Worm (Caenorhabditis elegans) whole organism, L4 larva: ENCODE data around the gene rsr-2.

Experiments used
- F10B5.3 ChIP-seq: sonication (generic microtip); optimal IDR thresholded peaks from 2 replicates; lab custom pipeline; 2016; ENCODE audit warnings: mild to moderate bottlenecking, missing genetic modification characterization, missing compliant biosample characterization
- ama-1 ChIP-seq: fragments of 150-350 bp; optimal IDR thresholded peaks from 2 replicates; lab custom pipeline; 2014; ENCODE audit warnings: inconsistent platforms, mixed read lengths
- dmd-6 ChIP-seq: fragments of 200-800 bp; sonication (Bioruptor generic); IDR thresholded peaks from 2 replicates; pipeline ENCODE4 v1.3.6; 2022; ENCODE audit warnings: missing genetic modification reagents, missing genetic modification characterization, missing compliant biosample characterization
- dmd-9 ChIP-seq: fragments of 200-800 bp; sonication (Bioruptor generic); IDR thresholded peaks from 2 replicates; pipeline ENCODE4 v1.3.6; 2022; ENCODE audit warnings: missing genetic modification reagents, missing genetic modification characterization, missing compliant biosample characterization
- dpl-1 ChIP-seq: fragments of 150-350 bp; optimal IDR thresholded peaks from 2 replicates; lab custom pipeline; 2014; ENCODE audit warnings: missing biosample characterization, missing genetic modification reagents, missing genetic modification characterization
- egl-43 ChIP-seq: fragments of 200-800 bp; sonication (Bioruptor generic); IDR thresholded peaks from 2 replicates; pipeline ENCODE4 v1.3.6; 2022; ENCODE audit warnings: missing genetic modification reagents, missing genetic modification characterization, missing compliant biosample characterization
- jun-1 ChIP-seq: fragments of 150-350 bp; optimal IDR thresholded peaks from 2 replicates; lab custom pipeline; 2014; ENCODE audit warnings: missing biosample characterization, missing genetic modification reagents, missing genetic modification characterization
- lin-13 ChIP-seq: fragments of 150-350 bp; optimal IDR thresholded peaks from 2 replicates; lab custom pipeline; 2014; ENCODE audit warnings: missing biosample characterization, missing genetic modification reagents, missing genetic modification characterization
- mxl-2 ChIP-seq: fragments of 200-800 bp; sonication (Bioruptor generic); conservative IDR thresholded peaks from 2 replicates; pipeline ENCODE4 v1.3.6; 2022; ENCODE audit warnings: missing genetic modification reagents, missing genetic modification characterization, missing compliant biosample characterization
- saeg-2 ChIP-seq: fragments of 200-800 bp; sonication (Bioruptor generic); IDR thresholded peaks from 2 replicates; pipeline ENCODE4 v1.3.6; 2022; ENCODE audit warnings: missing genetic modification reagents, missing genetic modification characterization, missing compliant biosample characterization
- snpc-4 ChIP-seq: fragments of 150-350 bp; optimal IDR thresholded peaks from 2 replicates; lab custom pipeline; 2014; ENCODE audit warnings: missing biosample characterization, missing genetic modification characterization
- zip-11 ChIP-seq: fragments of 200-800 bp; sonication (Bioruptor generic); IDR thresholded peaks from 2 replicates; pipeline ENCODE4 v1.3.6; 2022; ENCODE audit warnings: missing genetic modification characterization, missing compliant biosample characterization

ce11 chrII:12262567-12262966 is 37.4 kb downstream of the rsr-2 start:
- TF ChIP-seq egl-43, result no peak
- TF ChIP-seq lin-13, result no peak
- no peak for TF ChIP-seq F10B5.3 (tag; lab: Kevin White, UChicago)
- TF ChIP-seq zip-11, result no peak
- TF ChIP-seq ama-1 (lab: Kevin White, UChicago), result no peak
- TF ChIP-seq dpl-1 (GFP tag; lab: Kevin White, UChicago), result no peak
- TF ChIP-seq jun-1 (tag; lab: Kevin White, UChicago), result no peak
- TF ChIP-seq snpc-4 (tag; lab: Kevin White, UChicago), result no peak
- TF ChIP-seq saeg-2 (GFP tag; lab: Robert Waterston, UW), result no peak
- no peak for TF ChIP-seq mxl-2 (GFP tag; lab: Robert Waterston, UW)
- no peak for TF ChIP-seq dmd-9
- no peak for TF ChIP-seq dmd-6 (GFP tag; lab: Robert Waterston, UW)
